Fruit fly (Drosophila melanogaster): ENCODE data around the gene Ref1.

Ref1 gene

DNA sequence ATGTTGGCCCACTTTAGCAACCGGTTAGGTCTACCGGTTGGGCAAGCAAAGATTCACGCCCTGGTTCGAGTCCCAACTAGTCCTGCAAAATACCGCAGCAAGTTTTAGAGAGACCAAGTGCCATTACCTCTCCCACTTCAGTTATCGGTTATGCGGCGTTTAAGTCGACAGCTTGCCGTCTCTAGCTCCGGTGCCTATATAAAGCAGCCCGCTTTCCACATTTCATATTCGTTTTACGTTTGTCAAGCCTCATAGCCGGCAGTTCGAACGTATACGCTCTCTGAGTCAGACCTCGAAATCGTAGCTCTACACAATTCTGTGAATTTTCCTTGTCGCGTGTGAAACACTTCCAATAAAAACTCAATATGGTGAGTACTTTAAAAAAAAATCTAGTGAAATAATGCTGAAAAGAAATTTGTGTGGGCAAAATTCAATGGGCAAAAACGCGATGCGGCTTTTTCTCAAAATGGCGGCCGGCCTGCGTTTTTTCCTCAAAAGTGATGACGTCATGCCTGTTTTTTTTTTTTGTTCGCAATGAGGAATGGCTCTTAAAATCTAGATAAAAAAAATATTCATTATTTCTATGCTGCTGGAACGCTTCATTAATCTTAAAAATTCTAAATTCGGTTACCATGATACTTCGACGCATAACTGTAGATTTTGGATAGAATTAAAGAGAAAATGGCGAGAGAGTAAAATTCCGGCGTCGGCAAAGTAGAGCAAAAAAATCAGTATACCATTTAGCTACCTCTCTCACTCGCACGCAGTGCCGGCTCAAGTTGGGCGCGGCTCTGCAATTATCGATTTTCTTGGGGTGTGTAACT is 6.4 kb upstream of the Ref1 start, which contains the start of gene alphaTub84B (continued):
- TF ChIP-seq aop (GFP tag; IDR thresholded peaks at IDR 0.05): peak; percentile 64; the same call in 1 of the 2 replicates
- TF ChIP-seq Mes4 (GFP tag; optimal IDR thresholded peaks at IDR 0.05): peak; percentile 55
- TF ChIP-seq ase (GFP tag; IDR thresholded peaks at IDR 0.05): peak; percentile 46; the same call in 1 of the 3 replicates
- no peak for TF ChIP-seq Lim3 (GFP tag; IDR thresholded peaks at IDR 0.05)
- no peak for TF ChIP-seq twi (tag; optimal IDR thresholded peaks at IDR 0.05)
- TF ChIP-seq sens (GFP tag): peak; percentile 96
- no peak for TF ChIP-seq ro (GFP tag; IDR thresholded peaks at IDR 0.05)
- no peak for TF ChIP-seq TFAM (GFP tag; optimal IDR thresholded peaks at IDR 0.05)
- peak; percentile 20 for TF ChIP-seq tin (GFP tag; optimal IDR thresholded peaks at IDR 0.05)
- peak; percentile 72 for TF ChIP-seq CG3163 (GFP tag; optimal IDR thresholded peaks at IDR 0.05)
- TF ChIP-seq CG3065 (GFP tag; optimal IDR thresholded peaks at IDR 0.05): no peak
- TF ChIP-seq pfk (GFP tag; optimal IDR thresholded peaks at IDR 0.05): peak; percentile 57
- TF ChIP-seq ranshi (GFP tag; IDR thresholded peaks at IDR 0.05): peak; percentile 44; the same call in 1 of the 2 replicates
- peak; percentile 46; the same call in 1 of the 2 replicates for TF ChIP-seq ssp (GFP tag; IDR thresholded peaks at IDR 0.05)
- peak; percentile 10; the same call in 1 of the 2 replicates for TF ChIP-seq lmd (GFP tag; IDR thresholded peaks at IDR 0.05)
- TF ChIP-seq CG31388 (GFP tag; optimal IDR thresholded peaks at IDR 0.05): no peak
- TF ChIP-seq Dek (tag; optimal IDR thresholded peaks at IDR 0.05): peak; percentile 64
- TF ChIP-seq ham (GFP tag; IDR thresholded peaks at IDR 0.05): no peak
- peak; percentile 52 for TF ChIP-seq hkb (optimal IDR thresholded peaks at IDR 0.05)
- TF ChIP-seq hkb (GFP tag; IDR thresholded peaks at IDR 0.05): peak; percentile 82
- peak; percentile 58 for TF ChIP-seq CG9727 (GFP tag; optimal IDR thresholded peaks at IDR 0.05)
- TF ChIP-seq CG16813 (GFP tag; IDR thresholded peaks at IDR 0.05; ENCODE audit: partially characterized antibody): peak; percentile 36; the same call in 1 of the 3 replicates
- TF ChIP-seq gfzf (GFP tag; optimal IDR thresholded peaks at IDR 0.05): peak; percentile 97
- TF ChIP-seq MBD-R2 (GFP tag; IDR thresholded peaks at IDR 0.05): peak; percentile 49
- peak; percentile 61 for TF ChIP-seq Drgx (GFP tag; IDR thresholded peaks at IDR 0.05)
- TF ChIP-seq sqz (GFP tag; optimal IDR thresholded peaks at IDR 0.05): peak; percentile 99
- peak; percentile 93 for TF ChIP-seq pita (GFP tag; optimal IDR thresholded peaks at IDR 0.05)
- TF ChIP-seq CG12155 (GFP tag; optimal IDR thresholded peaks at IDR 0.05): peak; percentile 29
- TF ChIP-seq CG10366 (GFP tag; IDR thresholded peaks at IDR 0.05): no peak
- TF ChIP-seq Sry-δ (GFP tag; optimal IDR thresholded peaks at IDR 0.05): peak; percentile 94
- TF ChIP-seq Lpt (GFP tag; optimal IDR thresholded peaks at IDR 0.05): no peak
- TF ChIP-seq CG1647 (GFP tag; optimal IDR thresholded peaks at IDR 0.05): peak; percentile 79
- peak; percentile 72 for TF ChIP-seq CG9876 (GFP tag; optimal IDR thresholded peaks at IDR 0.05)
- peak; percentile 74 for TF ChIP-seq HHEX (GFP tag; optimal IDR thresholded peaks at IDR 0.05)
- peak; percentile 35 for TF ChIP-seq CG7271 (tag; optimal IDR thresholded peaks at IDR 0.05)
- peak; percentile 51 for TF ChIP-seq CG10209 (GFP tag; optimal IDR thresholded peaks at IDR 0.05)
- no peak for TF ChIP-seq tio (GFP tag; optimal IDR thresholded peaks at IDR 0.05)
- TF ChIP-seq D (optimal IDR thresholded peaks at IDR 0.05): no peak
- TF ChIP-seq D (GFP tag; optimal IDR thresholded peaks at IDR 0.05): peak; percentile 48
- peak; percentile 30 for TF ChIP-seq slp2 (GFP tag; optimal IDR thresholded peaks at IDR 0.05)
- TF ChIP-seq CG10462 (GFP tag; optimal IDR thresholded peaks at IDR 0.05): no peak
- no peak for TF ChIP-seq CG6689 (GFP tag; IDR thresholded peaks at IDR 0.05)
- no peak for TF ChIP-seq CG13424 (tag; optimal IDR thresholded peaks at IDR 0.05)
- TF ChIP-seq CG18619 (GFP tag; optimal IDR thresholded peaks at IDR 0.05): peak; percentile 53
- no peak for TF ChIP-seq CG7928 (GFP tag; optimal IDR thresholded peaks at IDR 0.05)
- TF ChIP-seq ftz-f1 (GFP tag; optimal IDR thresholded peaks at IDR 0.05): peak; percentile 75
- peak; percentile 63 for TF ChIP-seq tup (GFP tag; optimal IDR thresholded peaks at IDR 0.05)
- peak; percentile 71 for TF ChIP-seq tx (GFP tag; optimal IDR thresholded peaks at IDR 0.05)
- TF ChIP-seq Stat92E (GFP tag; optimal IDR thresholded peaks at IDR 0.05): peak in 1 of 3 experiments; percentile 96
- no peak for TF ChIP-seq Sox102F (GFP tag; optimal IDR thresholded peaks at IDR 0.05)

Measured in whole organism, embryonic.